Worm (Caenorhabditis elegans): Measurements from ENCODE around the gene mdh-2.

Gene mdh-2

DNA sequence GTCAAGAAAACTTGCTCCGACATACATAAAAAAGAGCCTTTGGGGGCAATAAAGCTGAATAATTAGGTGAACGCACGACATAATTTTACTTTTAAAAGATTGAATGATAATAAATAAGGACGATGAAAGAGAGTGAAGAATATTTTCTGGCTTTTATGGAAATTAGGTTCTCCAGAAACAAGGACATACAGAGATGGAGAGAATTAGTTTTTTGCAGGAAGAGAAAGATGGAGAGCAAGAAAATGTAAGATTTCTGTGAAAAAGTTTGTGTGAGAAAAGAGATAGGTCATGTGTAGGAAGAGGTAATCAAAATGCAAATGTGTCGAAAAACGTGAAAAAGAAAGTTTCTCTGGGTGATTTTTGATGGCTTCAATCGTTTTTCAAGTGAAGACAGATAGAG lies 44.1 kb upstream of the mdh-2 start, which contains the start of gene pdfr-1:
pdfr-1 (minus strand) TSS at position 101 of the 400 bp plus-strand sequence.
- no peak for TF ChIP-seq F37D6.2 (tag; optimal IDR thresholded peaks at IDR 0.05)
- TF ChIP-seq lir-3 (tag; optimal IDR thresholded peaks at IDR 0.05) = no peak
- no peak for TF ChIP-seq dve-1 (tag; optimal IDR thresholded peaks at IDR 0.05; ENCODE audit: insufficient read depth)
- TF ChIP-seq lin-29 (GFP tag; IDR thresholded peaks at IDR 0.05) = no peak
- no peak for TF ChIP-seq tag-97 (GFP tag; IDR thresholded peaks at IDR 0.05)
- TF ChIP-seq nhr-237 (tag; optimal IDR thresholded peaks at IDR 0.05) = no peak
- no peak for TF ChIP-seq ztf-7 (tag; optimal IDR thresholded peaks at IDR 0.05)
- TF ChIP-seq dmd-9 (GFP tag; IDR thresholded peaks at IDR 0.05) = no peak
- TF ChIP-seq Y5F2A.4 (GFP tag; optimal IDR thresholded peaks at IDR 0.05) = no peak
- TF ChIP-seq php-3 (GFP tag; IDR thresholded peaks at IDR 0.05) = no peak
- no peak for TF ChIP-seq Y48G9A.11 (GFP tag; IDR thresholded peaks at IDR 0.05)

DNA sequence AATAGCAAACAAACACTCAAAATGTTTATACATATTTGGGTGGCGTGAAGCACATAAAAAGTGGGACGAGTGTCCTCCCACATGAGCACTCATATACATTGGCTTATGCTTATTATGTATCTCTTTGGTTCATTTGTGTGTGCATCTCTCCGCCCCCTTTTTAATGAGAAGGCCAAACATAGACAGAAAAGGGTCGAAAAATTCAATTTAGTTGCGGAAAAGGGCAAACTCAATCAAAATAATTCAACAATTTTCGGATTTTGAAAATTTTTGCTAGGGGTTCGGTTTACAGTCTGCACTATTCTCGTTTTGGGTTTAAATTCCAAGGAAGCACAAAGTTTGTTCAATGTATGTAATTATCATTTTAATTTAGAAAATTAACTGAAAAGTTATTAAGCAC lies 39.7 kb upstream of the mdh-2 start:
- TF ChIP-seq nhr-10 (tag; optimal IDR thresholded peaks at IDR 0.05) (no peak), madf-5 (GFP tag; IDR thresholded peaks at IDR 0.05) (no peak), T26A8.4 (GFP tag; IDR thresholded peaks at IDR 0.05) (no peak), ceh-32 (tag; optimal IDR thresholded peaks at IDR 0.05; ENCODE audit: poor library complexity) (no peak), mdt-29 (GFP tag; IDR thresholded peaks at IDR 0.05) (no peak), ztf-11 (tag; optimal IDR thresholded peaks at IDR 0.05) (no peak), unc-39 (tag; optimal IDR thresholded peaks at IDR 0.05) (no peak), ceh-44 (GFP tag; IDR thresholded peaks at IDR 0.05) (no peak), jun-1 (tag; optimal IDR thresholded peaks at IDR 0.05) (no peak), lin-38 (GFP tag; IDR thresholded peaks at IDR 0.05) (no peak), nhr-76 (tag; optimal IDR thresholded peaks at IDR 0.05) (no peak), attf-4 (tag; optimal IDR thresholded peaks at IDR 0.05) (no peak), hif-1 (tag; optimal IDR thresholded peaks at IDR 0.05) (no peak), cey-2 (tag; optimal IDR thresholded peaks at IDR 0.05; ENCODE audit: borderline replicate concordance, insufficient read depth) (no peak), nhr-77 (tag; optimal IDR thresholded peaks at IDR 0.05) (no peak)

DNA sequence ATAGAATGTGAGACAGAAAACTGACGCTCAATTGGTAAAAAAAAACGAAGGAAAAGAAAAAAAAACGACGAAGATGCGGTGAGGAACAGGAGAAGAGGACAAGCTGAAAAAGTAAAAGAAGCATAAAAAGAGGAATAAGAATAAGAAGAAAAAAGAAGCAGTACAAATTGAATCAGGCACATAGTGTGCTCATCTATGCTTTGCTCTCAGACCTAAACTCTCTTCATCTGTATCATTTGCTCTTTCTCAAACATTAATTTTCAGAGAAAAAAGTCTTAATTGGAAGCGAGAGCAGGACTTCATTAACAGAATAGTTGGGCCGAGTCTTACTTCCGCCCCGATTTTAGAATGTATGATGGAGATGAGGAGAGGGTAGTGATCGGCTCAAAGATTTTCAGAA lies 39.0 kb upstream of the mdh-2 start:
- TF ChIP-seq ctbp-1 (GFP tag; IDR thresholded peaks at IDR 0.05) (0 out of 2 replicates have a peak, but pooled peaks have one; percentile 54), ceh-44 (GFP tag; IDR thresholded peaks at IDR 0.05) (no peak), cey-2 (tag; optimal IDR thresholded peaks at IDR 0.05; ENCODE audit: borderline replicate concordance, insufficient read depth) (no peak), F44E2.7 (GFP tag; IDR thresholded peaks at IDR 0.05) (no peak), ces-1 (GFP tag; optimal IDR thresholded peaks at IDR 0.05) (peak; percentile 77), Y48G9A.11 (GFP tag; IDR thresholded peaks at IDR 0.05) (no peak), ztf-11 (tag; optimal IDR thresholded peaks at IDR 0.05) (no peak), fkh-10 (GFP tag; optimal IDR thresholded peaks at IDR 0.05) (peak; percentile 46), hmg-1.1 (GFP tag; IDR thresholded peaks at IDR 0.05) (no peak), hif-1 (tag; optimal IDR thresholded peaks at IDR 0.05) (no peak)

DNA sequence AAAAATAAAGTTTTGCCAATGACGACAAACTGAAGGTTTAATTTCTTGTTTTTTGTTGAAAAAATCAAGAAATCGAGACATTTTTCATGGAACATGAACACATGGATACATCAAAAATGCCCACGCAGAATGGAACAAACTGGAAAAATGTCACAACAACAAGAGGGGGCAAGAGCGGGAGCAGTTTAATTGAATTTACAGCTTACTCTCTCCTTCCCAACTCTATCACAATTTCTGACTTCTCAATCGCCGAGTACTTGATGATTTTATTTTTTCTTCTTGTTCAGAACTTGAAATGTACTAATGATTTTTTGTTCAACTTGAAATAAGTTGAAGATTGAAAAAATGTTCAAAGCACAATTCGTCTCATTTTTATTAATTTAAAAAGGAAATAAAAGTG lies 37.4 kb upstream of the mdh-2 start:
- TF ChIP-seq dve-1 (tag; optimal IDR thresholded peaks at IDR 0.05; ENCODE audit: insufficient read depth) = no peak
- TF ChIP-seq madf-5 (GFP tag; IDR thresholded peaks at IDR 0.05) = no peak
- TF ChIP-seq ces-1 (GFP tag; optimal IDR thresholded peaks at IDR 0.05) = peak; percentile 49
- peak; percentile 8 for TF ChIP-seq fkh-10 (GFP tag; optimal IDR thresholded peaks at IDR 0.05)

DNA sequence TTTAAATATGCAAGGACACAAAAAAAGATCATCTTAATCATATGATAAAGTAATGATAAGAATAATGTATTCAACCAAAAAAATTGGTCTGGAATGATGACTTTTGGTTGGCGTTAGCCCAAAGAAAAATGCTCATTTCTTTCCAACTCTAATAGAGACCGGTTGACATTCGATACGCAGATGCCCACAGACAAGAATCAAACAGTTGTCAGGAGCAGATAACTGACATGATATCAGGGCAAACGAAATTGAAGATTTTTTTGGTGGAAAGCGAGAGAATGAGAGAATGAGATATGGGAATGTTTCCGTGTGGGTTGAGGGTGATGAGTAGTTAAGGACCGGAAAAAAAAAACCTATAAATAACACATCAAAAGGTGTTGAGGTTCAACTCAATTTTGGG lies 31.1 kb upstream of the mdh-2 start:
- no peak for TF ChIP-seq nhr-10 (tag; optimal IDR thresholded peaks at IDR 0.05)
- no peak for TF ChIP-seq sdz-12 (GFP tag; optimal IDR thresholded peaks at IDR 0.05)
- TF ChIP-seq Y5F2A.4 (GFP tag; optimal IDR thresholded peaks at IDR 0.05) = no peak
- TF ChIP-seq madf-9 (GFP tag; conservative IDR thresholded peaks at IDR 0.05) = no peak
- no peak for TF ChIP-seq lin-1 (GFP tag; IDR thresholded peaks at IDR 0.05)
- TF ChIP-seq ceh-20 (GFP tag; IDR thresholded peaks at IDR 0.05) = no peak
- no peak for TF ChIP-seq nhr-6 (tag; optimal IDR thresholded peaks at IDR 0.05)
- no peak for TF ChIP-seq mep-1 (tag; optimal IDR thresholded peaks at IDR 0.05)
- no peak for TF ChIP-seq nhr-25 (tag; optimal IDR thresholded peaks at IDR 0.05; ENCODE audit: borderline replicate concordance, insufficient read depth)
- no peak for TF ChIP-seq lir-3 (tag; optimal IDR thresholded peaks at IDR 0.05)
- no peak for TF ChIP-seq F49E8.2 (tag; optimal IDR thresholded peaks at IDR 0.05; ENCODE audit: borderline replicate concordance)
- no peak for TF ChIP-seq D1046.2 (GFP tag; IDR thresholded peaks at IDR 0.05)
- no peak for TF ChIP-seq pha-4 (GFP tag; IDR thresholded peaks at IDR 0.05)
- TF ChIP-seq pha-4 (tag; optimal IDR thresholded peaks at IDR 0.05) = no peak
- TF ChIP-seq rbr-2 (tag; optimal IDR thresholded peaks at IDR 0.05) = no peak
- no peak for TF ChIP-seq dmd-9 (GFP tag; IDR thresholded peaks at IDR 0.05)
- no peak for TF ChIP-seq ceh-82 (tag; optimal IDR thresholded peaks at IDR 0.05)

Measured in whole organism, L4 larva.